Worm (Caenorhabditis elegans) whole organism, L1 larva: ENCODE data around the gene fbxa-112.

Experiments used
- alr-1 ChIP-seq: fragments of 200-800 bp; sonication (Bioruptor generic); optimal IDR thresholded peaks from 2 replicates; lab custom pipeline; 2018; ENCODE audit warnings: borderline replicate concordance, mild to moderate bottlenecking, missing genetic modification characterization, missing compliant biosample characterization
- aly-2 ChIP-seq: fragments of 150-350 bp; optimal IDR thresholded peaks from 2 replicates; lab custom pipeline; 2014; ENCODE audit warnings: missing biosample characterization, missing genetic modification characterization
- ces-1 ChIP-seq: fragments of 150-350 bp; optimal IDR thresholded peaks from 2 replicates; lab custom pipeline; 2014; ENCODE audit warnings: missing biosample characterization, missing genetic modification reagents, missing genetic modification characterization
- elt-2 ChIP-seq: sonication (generic microtip); optimal IDR thresholded peaks from 2 replicates; lab custom pipeline; 2016; ENCODE audit warnings: missing genetic modification characterization, mild to moderate bottlenecking, inconsistent platforms, missing compliant biosample characterization, missing genetic modification reagents
- fkh-10 ChIP-seq: sonication (generic microtip); optimal IDR thresholded peaks from 2 replicates; lab custom pipeline; 2017; ENCODE audit warnings: missing biosample characterization, missing genetic modification reagents, missing genetic modification characterization
- lin-13 ChIP-seq: fragments of 150-350 bp; optimal IDR thresholded peaks from 2 replicates; lab custom pipeline; 2014; ENCODE audit warnings: missing biosample characterization, missing genetic modification reagents, missing genetic modification characterization
- lsy-2 ChIP-seq, 2 experiments: fragments of 150-350 bp; optimal IDR thresholded peaks; 2 replicates each; lab custom pipeline; 2014; ENCODE audit warnings: missing biosample characterization in 2 of 2, missing genetic modification characterization in 2 of 2
- mab-9 ChIP-seq: fragments of 200-800 bp; sonication (Bioruptor generic); IDR thresholded peaks from 2 replicates; pipeline ENCODE4 v1.3.6; 2022; ENCODE audit warnings: missing genetic modification reagents, missing genetic modification characterization, missing compliant biosample characterization
- snu-23 ChIP-seq: sonication (generic microtip); optimal IDR thresholded peaks from 2 replicates; lab custom pipeline; 2016; ENCODE audit warnings: missing genetic modification characterization, missing compliant biosample characterization
- sup-37 ChIP-seq: fragments of 200-800 bp; sonication (Bioruptor generic); optimal IDR thresholded peaks from 2 replicates; lab custom pipeline; 2018; ENCODE audit warnings: mild to moderate bottlenecking, missing genetic modification characterization, missing compliant biosample characterization
- unc-62 ChIP-seq: fragments of 150-350 bp; optimal IDR thresholded peaks from 2 replicates; lab custom pipeline; 2014; ENCODE audit warnings: missing biosample characterization, missing genetic modification reagents, missing genetic modification characterization
- unc-86 ChIP-seq: sonication (generic microtip); optimal IDR thresholded peaks from 2 replicates; lab custom pipeline; 2016; ENCODE audit warnings: missing genetic modification characterization, missing compliant biosample characterization

DNA sequence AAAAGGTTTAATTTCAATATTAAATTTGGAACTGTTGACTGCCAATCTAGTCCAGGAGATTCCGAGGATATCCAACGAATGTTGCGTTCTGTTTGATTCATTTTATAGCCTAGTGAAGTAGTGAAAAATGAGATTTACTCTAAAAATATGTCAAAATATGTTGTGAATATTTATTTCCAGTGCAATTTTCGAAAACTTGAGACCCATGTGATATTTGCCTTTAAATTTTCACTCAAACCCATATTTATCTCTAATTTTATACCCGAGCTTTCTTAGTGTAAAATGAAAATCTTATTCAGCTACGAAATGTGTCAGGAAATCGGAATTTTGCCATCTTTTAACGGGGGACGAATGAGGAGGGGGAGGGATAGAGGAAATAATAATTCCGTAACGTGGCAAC is 38.0 kb downstream of the fbxa-112 start, which contains the start of gene F09C6.16:
- no peak for TF ChIP-seq elt-2
- TF ChIP-seq snu-23 (GFP tag; lab: Kevin White, UChicago), result no peak
- no peak for TF ChIP-seq ces-1 (GFP tag; lab: Kevin White, UChicago)
- no peak for TF ChIP-seq mab-9
- TF ChIP-seq aly-2 (tag; lab: Kevin White, UChicago), result no peak
- TF ChIP-seq alr-1 (tag; lab: Kevin White, UChicago), result no peak
- no peak for TF ChIP-seq unc-62
- no peak for TF ChIP-seq lsy-2 (tag; optimal IDR thresholded peaks at IDR 0.05; lab: Kevin White, UChicago)
- TF ChIP-seq fkh-10 (GFP tag; lab: Kevin White, UChicago), result no peak
- no peak for TF ChIP-seq lin-13 (GFP tag; lab: Kevin White, UChicago)
- TF ChIP-seq sup-37 (GFP tag; lab: Kevin White, UChicago), result no peak
- no peak for TF ChIP-seq unc-86
